Worm (Caenorhabditis elegans) whole organism, midembryonic: ENCODE results near the gene smk-1.

Experiments
- T22C8.4 ChIP-seq: fragments of 200-800 bp; sonication (Bioruptor generic); IDR thresholded peaks from 2 replicates; pipeline ENCODE4 v1.3.6; 2022; ENCODE audit warnings: missing genetic modification characterization, missing compliant biosample characterization
- cog-1 ChIP-seq: sonication (generic microtip); optimal IDR thresholded peaks from 2 replicates; lab custom pipeline; 2016; ENCODE audit warnings: missing genetic modification characterization, missing compliant biosample characterization
- flt-1 ChIP-seq: fragments of 200-800 bp; sonication (Bioruptor generic); IDR thresholded peaks from 2 replicates; pipeline ENCODE4 v1.3.6; 2022; ENCODE audit warnings: missing genetic modification characterization, missing compliant biosample characterization
- klf-2 ChIP-seq: fragments of 200-800 bp; sonication (Bioruptor generic); conservative IDR thresholded peaks from 2 replicates; pipeline ENCODE4 v1.3.6; 2022; ENCODE audit warnings: missing genetic modification reagents, missing genetic modification characterization, missing compliant biosample characterization
- med-1 ChIP-seq: sonication (generic microtip); optimal IDR thresholded peaks from 2 replicates; lab custom pipeline; 2017; ENCODE audit warnings: missing genetic modification characterization, mild to moderate bottlenecking, missing compliant biosample characterization, antibody characterized with exemption, missing genetic modification reagents; ENCODE audit not compliant: insufficient read depth
- ref-1 ChIP-seq: fragments of 200-800 bp; sonication (Bioruptor generic); conservative IDR thresholded peaks from 2 replicates; pipeline ENCODE4 v1.3.6; 2022; ENCODE audit warnings: missing genetic modification reagents, missing genetic modification characterization, missing compliant biosample characterization
- tab-1 ChIP-seq: fragments of 200-800 bp; sonication (Bioruptor generic); IDR thresholded peaks from 2 replicates; pipeline ENCODE4 v1.3.6; 2022; ENCODE audit warnings: missing genetic modification characterization, missing compliant biosample characterization
- ztf-23 ChIP-seq: fragments of 200-800 bp; sonication (Bioruptor generic); IDR thresholded peaks from 2 replicates; pipeline ENCODE4 v1.3.6; 2022; ENCODE audit warnings: missing genetic modification reagents, missing genetic modification characterization, missing compliant biosample characterization
- ztf-29 ChIP-seq: fragments of 200-800 bp; sonication (Bioruptor generic); IDR thresholded peaks from 2 replicates; pipeline ENCODE4 v1.3.6; 2022; ENCODE audit warnings: missing genetic modification reagents, missing genetic modification characterization, missing compliant biosample characterization

The smk-1 gene

ce11 chrV:8660475-8660874 is 52.9 kb downstream of the smk-1 start:
- no peak for TF ChIP-seq med-1 (GFP tag; lab: Kevin White, UChicago)
- TF ChIP-seq tab-1 (GFP tag; lab: Robert Waterston, UW), result no peak
- no peak for TF ChIP-seq ztf-23 (GFP tag; lab: Robert Waterston, UW)
- no peak for TF ChIP-seq T22C8.4 (GFP tag; lab: Robert Waterston, UW)
- no peak for TF ChIP-seq flt-1
- no peak for TF ChIP-seq ztf-29 (GFP tag; lab: Robert Waterston, UW)
- TF ChIP-seq cog-1, result no peak
- no peak for TF ChIP-seq klf-2 (GFP tag; lab: Robert Waterston, UW)
- no peak for TF ChIP-seq ref-1

ce11 chrV:8661241-8661954 is 53.8 kb downstream of the smk-1 start:
- TF ChIP-seq flt-1 (no peak), ztf-29 (GFP tag; lab: Robert Waterston, UW) (no peak), ztf-23 (GFP tag; lab: Robert Waterston, UW) (no peak), tab-1 (GFP tag; lab: Robert Waterston, UW) (no peak), cog-1 (no peak), med-1 (GFP tag; lab: Kevin White, UChicago) (no peak), ref-1 (no peak), klf-2 (GFP tag; lab: Robert Waterston, UW) (no peak), T22C8.4 (GFP tag; lab: Robert Waterston, UW) (no peak)

ce11 chrV:8662056-8663006 is 54.7 kb downstream of the smk-1 start:
- TF ChIP-seq ref-1, result no peak
- no peak for TF ChIP-seq med-1 (GFP tag; lab: Kevin White, UChicago)
- no peak for TF ChIP-seq klf-2 (GFP tag; lab: Robert Waterston, UW)
- TF ChIP-seq cog-1, result no peak
- TF ChIP-seq flt-1, result no peak
- TF ChIP-seq ztf-29 (GFP tag; lab: Robert Waterston, UW), result no peak
- no peak for TF ChIP-seq tab-1 (GFP tag; lab: Robert Waterston, UW)
- TF ChIP-seq T22C8.4 (GFP tag; lab: Robert Waterston, UW), result no peak
- TF ChIP-seq ztf-23 (GFP tag; lab: Robert Waterston, UW), result no peak

- no peak for TF ChIP-seq T22C8.4 (GFP tag; lab: Robert Waterston, UW)
- no peak for TF ChIP-seq klf-2 (GFP tag; lab: Robert Waterston, UW)
- no peak for TF ChIP-seq ztf-29 (GFP tag; lab: Robert Waterston, UW)
- no peak for TF ChIP-seq ztf-23 (GFP tag; lab: Robert Waterston, UW)
- no peak for TF ChIP-seq cog-1
- TF ChIP-seq med-1 (GFP tag; lab: Kevin White, UChicago), result no peak
- no peak for TF ChIP-seq flt-1
- TF ChIP-seq tab-1 (GFP tag; lab: Robert Waterston, UW), result no peak
- no peak for TF ChIP-seq ref-1
Measured at ce11 chrV:8663023-8663422, 55.4 kb downstream of the smk-1 start.
